Fruit fly (Drosophila melanogaster): ENCODE results near the gene koko.

Gene koko

dm6 chr3R:18412279-18413214 lies 9.7 kb downstream of the koko start, which contains the start of gene CG31122 (continued):
- peak; percentile 11 for TF ChIP-seq Camta (GFP tag; optimal IDR thresholded peaks at IDR 0.05)
- TF ChIP-seq CG12155 (GFP tag; optimal IDR thresholded peaks at IDR 0.05): peak; percentile 53
- peak; percentile 39 for TF ChIP-seq scrt (GFP tag; optimal IDR thresholded peaks at IDR 0.05)
- peak; percentile 95 for TF ChIP-seq CG34224 (GFP tag; IDR thresholded peaks at IDR 0.05; ENCODE audit: partially characterized antibody)
- TF ChIP-seq Chrac-16 (GFP tag; optimal IDR thresholded peaks at IDR 0.05): peak; percentile 59
- peak; percentile 38 for TF ChIP-seq CG8924 (tag; optimal IDR thresholded peaks at IDR 0.05)
- peak; percentile 95 for TF ChIP-seq vnd (GFP tag; IDR thresholded peaks at IDR 0.05; ENCODE audit: partially characterized antibody)
- TF ChIP-seq Deaf1 (tag; optimal IDR thresholded peaks at IDR 0.05): peak; percentile 19
- TF ChIP-seq sd (tag; optimal IDR thresholded peaks at IDR 0.05): peak; percentile 71
- TF ChIP-seq nerfin-1 (tag; optimal IDR thresholded peaks at IDR 0.05): peak; percentile 47
- TF ChIP-seq CG10431 (GFP tag; optimal IDR thresholded peaks at IDR 0.05): peak; percentile 28
- TF ChIP-seq CG8478 (optimal IDR thresholded peaks at IDR 0.05): peak; percentile 90
- no peak for TF ChIP-seq CG6272 (GFP tag; IDR thresholded peaks at IDR 0.05)
- peak; percentile 11 for TF ChIP-seq bigmax (GFP tag; optimal IDR thresholded peaks at IDR 0.05)
- TF ChIP-seq Six4 (GFP tag; optimal IDR thresholded peaks at IDR 0.05): peak; percentile 34
- peak; percentile 61 for TF ChIP-seq CG15601 (tag; optimal IDR thresholded peaks at IDR 0.05)
- TF ChIP-seq Med (GFP tag): peak; percentile 88
- TF ChIP-seq CG7372 (GFP tag; IDR thresholded peaks at IDR 0.05): no peak
- peak; percentile 56 for TF ChIP-seq CG12659 (GFP tag; optimal IDR thresholded peaks at IDR 0.05)
- TF ChIP-seq Poxn (GFP tag; IDR thresholded peaks at IDR 0.05): no peak
- TF ChIP-seq CG14710 (tag; optimal IDR thresholded peaks at IDR 0.05): peak; percentile 84
- peak; percentile 35; the same call in 1 of the 2 replicates for TF ChIP-seq Ptx1 (GFP tag; IDR thresholded peaks at IDR 0.05)
- TF ChIP-seq CG1647 (GFP tag; optimal IDR thresholded peaks at IDR 0.05): peak; percentile 2
- TF ChIP-seq CG18011 (GFP tag; optimal IDR thresholded peaks at IDR 0.05): peak; percentile 12
- TF ChIP-seq Abd-B (GFP tag; optimal IDR thresholded peaks at IDR 0.05): peak; percentile 14
- TF ChIP-seq CG3726 (GFP tag; IDR thresholded peaks at IDR 0.05): no peak
- no peak for TF ChIP-seq ash1 (GFP tag; optimal IDR thresholded peaks at IDR 0.05)
- TF ChIP-seq CG2116 (GFP tag; optimal IDR thresholded peaks at IDR 0.05): peak; percentile 86
- peak; percentile 62 for TF ChIP-seq CG3847 (GFP tag; IDR thresholded peaks at IDR 0.05)
- TF ChIP-seq Drgx (GFP tag; IDR thresholded peaks at IDR 0.05): 0 out of 2 replicates have a peak, but pooled peaks have one; percentile 25
- peak; percentile 0 for TF ChIP-seq tx (GFP tag; optimal IDR thresholded peaks at IDR 0.05)
- TF ChIP-seq CG2678 (tag; optimal IDR thresholded peaks at IDR 0.05): no peak
- TF ChIP-seq CG12391 (tag; optimal IDR thresholded peaks at IDR 0.05): peak; percentile 65
- peak; percentile 7 for TF ChIP-seq BtbVII (GFP tag; optimal IDR thresholded peaks at IDR 0.05)
- TF ChIP-seq nmo (GFP tag; optimal IDR thresholded peaks at IDR 0.05): peak; percentile 73
- 0 out of 2 replicates have a peak, but pooled peaks have one; percentile 23 for TF ChIP-seq NFAT (GFP tag; IDR thresholded peaks at IDR 0.05)
- peak; percentile 52 for TF ChIP-seq jumu (GFP tag; optimal IDR thresholded peaks at IDR 0.05)
- peak; percentile 50; the same call in 1 of the 2 replicates for TF ChIP-seq al (GFP tag; IDR thresholded peaks at IDR 0.05)
- peak; percentile 67 for TF ChIP-seq CG15514 (GFP tag; optimal IDR thresholded peaks at IDR 0.05)
- peak; percentile 30 for TF ChIP-seq CG12744 (GFP tag; optimal IDR thresholded peaks at IDR 0.05)
- TF ChIP-seq Sin3A (optimal IDR thresholded peaks at IDR 0.05): peak; percentile 97
- TF ChIP-seq gcm2 (GFP tag; optimal IDR thresholded peaks at IDR 0.05): no peak
- TF ChIP-seq fru (optimal IDR thresholded peaks at IDR 0.05): no peak
- TF ChIP-seq D19B (GFP tag; optimal IDR thresholded peaks at IDR 0.05): peak; percentile 7
- TF ChIP-seq CG4854 (GFP tag; optimal IDR thresholded peaks at IDR 0.05): peak; percentile 32
- peak; percentile 93 for TF ChIP-seq Bgb (GFP tag; IDR thresholded peaks at IDR 0.05; ENCODE audit: partially characterized antibody)
- TF ChIP-seq maf-S (GFP tag; optimal IDR thresholded peaks at IDR 0.05): peak; percentile 32
- peak; percentile 21 for TF ChIP-seq Antp (GFP tag; optimal IDR thresholded peaks at IDR 0.05)
- peak; percentile 77 for TF ChIP-seq abd-A (tag; optimal IDR thresholded peaks at IDR 0.05)
